Worm (Caenorhabditis elegans): ENCODE data around the gene R160.12.

Gene R160.12

ce11 chrX:4409591-4410279 lies 32.1 kb upstream of the R160.12 start:
- TF ChIP-seq ztf-4 (tag; optimal IDR thresholded peaks at IDR 0.05) (no peak), isw-1 (GFP tag; IDR thresholded peaks at IDR 0.05) (no peak), egl-27 (tag; optimal IDR thresholded peaks at IDR 0.05) (no peak), egl-13 (tag; optimal IDR thresholded peaks at IDR 0.05) (no peak)

DNA sequence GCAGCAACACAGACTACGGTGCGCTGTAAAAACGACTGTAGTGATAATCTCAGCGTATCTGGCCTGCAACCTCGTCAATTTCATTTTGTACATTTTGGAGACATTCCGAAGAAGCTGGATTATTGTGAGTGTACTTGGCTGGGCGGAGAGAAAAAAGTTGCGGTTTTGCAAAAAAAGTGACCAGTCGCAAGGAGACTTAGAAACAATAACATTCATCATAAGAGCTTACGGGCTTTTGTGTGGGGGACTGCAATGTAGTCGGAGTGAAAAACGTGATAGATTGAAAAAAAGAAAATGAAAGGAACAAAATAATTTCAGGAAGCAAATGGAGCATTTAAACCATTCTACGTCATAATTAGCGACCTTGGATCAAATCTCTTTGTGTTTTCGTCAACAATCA lies 30.9 kb upstream of the R160.12 start:
- no peak for TF ChIP-seq ceh-63 (GFP tag; optimal IDR thresholded peaks at IDR 0.05)
- TF ChIP-seq egl-27 (tag; optimal IDR thresholded peaks at IDR 0.05), result no peak
- TF ChIP-seq lsy-2 (tag; optimal IDR thresholded peaks at IDR 0.05), result no peak
- TF ChIP-seq aha-1 (tag; optimal IDR thresholded peaks at IDR 0.05), result no peak
- no peak for TF ChIP-seq zag-1 (tag; optimal IDR thresholded peaks at IDR 0.05)
- TF ChIP-seq nhr-71 (tag; optimal IDR thresholded peaks at IDR 0.05), result no peak
- TF ChIP-seq zip-4 (GFP tag; optimal IDR thresholded peaks at IDR 0.05), result no peak
- TF ChIP-seq sox-4 (tag; optimal IDR thresholded peaks at IDR 0.05), result no peak
- TF ChIP-seq ztf-4 (tag; optimal IDR thresholded peaks at IDR 0.05), result no peak
- no peak for TF ChIP-seq skn-1 (tag; optimal IDR thresholded peaks at IDR 0.05)
- no peak for TF ChIP-seq ceh-90 (tag; optimal IDR thresholded peaks at IDR 0.05)
- no peak for TF ChIP-seq ceh-88 (GFP tag; IDR thresholded peaks at IDR 0.05)
- TF ChIP-seq pqm-1 (tag; optimal IDR thresholded peaks at IDR 0.05), result no peak
- TF ChIP-seq snpc-4 (tag; optimal IDR thresholded peaks at IDR 0.05), result no peak
- TF ChIP-seq lin-14 (GFP tag; optimal IDR thresholded peaks at IDR 0.05), result no peak

DNA sequence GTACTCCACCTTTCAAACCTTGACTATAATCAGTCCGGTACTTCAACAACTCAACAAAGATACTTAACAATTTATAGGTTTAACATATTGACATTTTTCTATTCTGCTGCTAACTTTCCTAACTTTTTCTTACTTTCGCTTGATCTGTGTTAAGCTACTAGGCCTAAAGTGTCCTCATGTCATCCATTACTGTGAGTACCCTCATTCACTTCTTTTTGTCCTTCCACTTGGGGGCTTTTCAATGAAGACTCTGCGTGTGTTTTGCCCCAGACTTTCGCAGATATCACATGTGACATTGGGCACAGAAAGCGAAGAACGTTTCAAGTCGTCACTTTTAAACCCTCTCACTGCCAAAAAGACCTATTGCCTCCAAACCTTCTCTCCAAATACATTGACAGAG lies 27.1 kb upstream of the R160.12 start:
- TF ChIP-seq nhr-76 (tag; optimal IDR thresholded peaks at IDR 0.05) (no peak), egl-27 (tag; optimal IDR thresholded peaks at IDR 0.05) (no peak), lin-14 (GFP tag; optimal IDR thresholded peaks at IDR 0.05) (peak; percentile 24), efl-1 (optimal IDR thresholded peaks at IDR 0.05) (no peak), efl-1 (GFP tag; optimal IDR thresholded peaks at IDR 0.05 in 1 of 2) (peak in 1 of 2 experiments; percentile 30)

ce11 chrX:4402854-4403253 lies 25.3 kb upstream of the R160.12 start, which contains the start of gene D1079.1:
D1079.1 (plus strand) TSS chrX:4403154.
- TF ChIP-seq jun-1 (tag; optimal IDR thresholded peaks at IDR 0.05) (no peak), mdl-1 (tag; optimal IDR thresholded peaks at IDR 0.05) (no peak), elt-2 (tag; optimal IDR thresholded peaks at IDR 0.05) (no peak), unc-30 (tag; optimal IDR thresholded peaks at IDR 0.05) (no peak), grh-1 (GFP tag; IDR thresholded peaks at IDR 0.05) (no peak), efl-1 (optimal IDR thresholded peaks at IDR 0.05) (no peak), efl-1 (GFP tag; optimal IDR thresholded peaks at IDR 0.05 in 1 of 2) (no peak), hlh-4 (tag; optimal IDR thresholded peaks at IDR 0.05) (no peak), pqm-1 (tag; optimal IDR thresholded peaks at IDR 0.05) (no peak), nhr-12 (tag; optimal IDR thresholded peaks at IDR 0.05) (no peak), pax-3 (tag; optimal IDR thresholded peaks at IDR 0.05) (no peak), snpc-4 (tag; optimal IDR thresholded peaks at IDR 0.05) (no peak), nhr-47 (tag; optimal IDR thresholded peaks at IDR 0.05) (no peak), ets-5 (GFP tag; IDR thresholded peaks at IDR 0.05) (no peak)

DNA sequence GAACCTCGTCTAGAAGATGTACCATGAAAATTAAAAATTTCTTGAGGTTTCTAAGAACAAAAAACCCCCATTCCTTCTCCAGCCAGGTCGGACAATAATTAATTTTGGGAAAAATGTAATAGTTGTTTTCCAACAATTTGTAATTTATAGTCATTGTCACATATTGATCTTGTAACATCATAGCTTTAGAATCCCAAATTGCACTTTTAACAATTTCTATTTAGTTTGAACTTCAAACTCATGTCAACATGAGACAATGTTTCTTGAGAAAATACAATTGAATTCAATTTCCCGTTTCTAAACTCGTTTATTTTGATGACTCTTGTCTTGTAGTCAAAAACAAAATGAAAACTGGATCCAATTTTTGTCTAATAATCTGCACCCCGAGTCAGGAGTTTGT lies 22.7 kb upstream of the R160.12 start:
- TF ChIP-seq swsn-7 (tag; optimal IDR thresholded peaks at IDR 0.05) (no peak), unc-86 (tag; optimal IDR thresholded peaks at IDR 0.05) (no peak), xbp-1 (tag; optimal IDR thresholded peaks at IDR 0.05) (no peak), dsc-1 (tag; optimal IDR thresholded peaks at IDR 0.05) (no peak), C04F5.9 (tag; optimal IDR thresholded peaks at IDR 0.05) (no peak), dpl-1 (GFP tag; optimal IDR thresholded peaks at IDR 0.05) (no peak), ceh-88 (GFP tag; IDR thresholded peaks at IDR 0.05) (no peak), nhr-28 (tag; optimal IDR thresholded peaks at IDR 0.05) (no peak), nhr-237 (tag; optimal IDR thresholded peaks at IDR 0.05) (no peak), jun-1 (tag; optimal IDR thresholded peaks at IDR 0.05) (no peak), Y116A8C.19 (tag; optimal IDR thresholded peaks at IDR 0.05; ENCODE audit: borderline replicate concordance) (no peak), fkh-10 (GFP tag; optimal IDR thresholded peaks at IDR 0.05) (no peak), irx-1 (tag; optimal IDR thresholded peaks at IDR 0.05) (no peak), grh-1 (GFP tag; IDR thresholded peaks at IDR 0.05) (no peak), snu-23 (GFP tag; optimal IDR thresholded peaks at IDR 0.05) (no peak), F16B12.6 (tag; optimal IDR thresholded peaks at IDR 0.05) (no peak), isw-1 (GFP tag; IDR thresholded peaks at IDR 0.05) (no peak), zip-4 (GFP tag; optimal IDR thresholded peaks at IDR 0.05) (no peak), pag-3 (tag; optimal IDR thresholded peaks at IDR 0.05; ENCODE audit: borderline replicate concordance, insufficient read depth) (no peak), lir-3 (tag; optimal IDR thresholded peaks at IDR 0.05; ENCODE audit: poor library complexity) (no peak)

All from whole organism, L1 larva.